Worm (Caenorhabditis elegans) whole organism, L3 larva: ENCODE results near the gene ethe-1.
A peak's percentile ranks its signal among the peaks of the same experiment; 100 is the strongest.

Experiments used
- R02D3.7 ChIP-seq: fragments of 150-350 bp; optimal IDR thresholded peaks from 2 replicates; lab custom pipeline; 2014; ENCODE audit warnings: missing biosample characterization, missing genetic modification characterization
- ZK546.5 ChIP-seq: sonication (generic microtip); optimal IDR thresholded peaks from 2 replicates; lab custom pipeline; 2017; ENCODE audit warnings: missing biosample characterization, missing genetic modification characterization
- ama-1 ChIP-seq: fragments of 150-350 bp; optimal IDR thresholded peaks from 2 replicates; lab custom pipeline; 2018
- ceh-28 ChIP-seq: fragments of 150-350 bp; optimal IDR thresholded peaks from 2 replicates; lab custom pipeline; 2014; ENCODE audit warnings: missing biosample characterization, missing genetic modification reagents, missing genetic modification characterization
- ceh-9 ChIP-seq: sonication (generic microtip); optimal IDR thresholded peaks from 2 replicates; lab custom pipeline; 2018; ENCODE audit warnings: missing biosample characterization, missing genetic modification characterization
- daf-12 ChIP-seq: fragments of 150-350 bp; optimal IDR thresholded peaks from 2 replicates; lab custom pipeline; 2014; ENCODE audit warnings: missing biosample characterization, missing genetic modification reagents, missing genetic modification characterization
- egl-27 ChIP-seq: sonication (generic microtip); optimal IDR thresholded peaks from 4 replicates; lab custom pipeline; 2017; ENCODE audit warnings: missing biosample characterization, missing genetic modification reagents, missing genetic modification characterization
- egl-5 ChIP-seq: fragments of 150-350 bp; optimal IDR thresholded peaks from 2 replicates; lab custom pipeline; 2017; ENCODE audit warnings: missing biosample characterization, missing genetic modification reagents, missing genetic modification characterization, inconsistent platforms
- elt-2 ChIP-seq: sonication (generic microtip); optimal IDR thresholded peaks from 2 replicates; lab custom pipeline; 2016; ENCODE audit warnings: missing genetic modification reagents, mild to moderate bottlenecking, missing genetic modification characterization, missing compliant biosample characterization
- elt-3 ChIP-seq, 3 experiments: fragments of 150-350 bp in 1 of 3; sonication (generic microtip) in 2 of 3; optimal IDR thresholded peaks; 2 replicates in 2 of 3; 4 replicates in 1 of 3; lab custom pipeline; 2014 to 2017; ENCODE audit warnings: missing biosample characterization in 3 of 3, missing genetic modification characterization in 3 of 3
- eor-1 ChIP-seq, 2 experiments: fragments of 150-350 bp; optimal IDR thresholded peaks; 2 replicates each; lab custom pipeline; 2014 to 2018; ENCODE audit warnings: missing biosample characterization in 2 of 2, missing genetic modification characterization in 2 of 2
- fkh-10 ChIP-seq: sonication (generic microtip); optimal IDR thresholded peaks from 2 replicates; lab custom pipeline; 2017; ENCODE audit warnings: missing biosample characterization, missing genetic modification reagents, missing genetic modification characterization
- hmg-11 ChIP-seq: sonication (generic microtip); optimal IDR thresholded peaks from 2 replicates; lab custom pipeline; 2016; ENCODE audit warnings: missing genetic modification characterization, missing compliant biosample characterization
- jun-1 ChIP-seq: fragments of 150-350 bp; optimal IDR thresholded peaks from 2 replicates; lab custom pipeline; 2014; ENCODE audit warnings: missing biosample characterization, missing genetic modification reagents, missing genetic modification characterization
- lin-15B ChIP-seq: fragments of 150-350 bp; optimal IDR thresholded peaks from 2 replicates; lab custom pipeline; 2014; ENCODE audit warnings: missing biosample characterization, missing genetic modification characterization
- lin-39 ChIP-seq: fragments of 150-350 bp; optimal IDR thresholded peaks from 2 replicates; lab custom pipeline; 2018; ENCODE audit warnings: missing biosample characterization, missing genetic modification reagents, missing genetic modification characterization
- lsy-12 ChIP-seq: sonication (generic microtip); optimal IDR thresholded peaks from 2 replicates; lab custom pipeline; 2016; ENCODE audit warnings: mild to moderate bottlenecking, missing genetic modification characterization, missing compliant biosample characterization
- nhr-11 ChIP-seq: fragments of 150-350 bp; optimal IDR thresholded peaks from 2 replicates; lab custom pipeline; 2014; ENCODE audit warnings: missing biosample characterization, missing genetic modification characterization
- nhr-12 ChIP-seq: fragments of 150-350 bp; optimal IDR thresholded peaks from 2 replicates; lab custom pipeline; 2014; ENCODE audit warnings: missing biosample characterization, missing genetic modification characterization
- nhr-23 ChIP-seq: fragments of 150-350 bp; optimal IDR thresholded peaks from 2 replicates; lab custom pipeline; 2014; ENCODE audit warnings: missing biosample characterization, missing genetic modification reagents, missing genetic modification characterization
- nhr-237 ChIP-seq: fragments of 150-350 bp; optimal IDR thresholded peaks from 2 replicates; lab custom pipeline; 2014; ENCODE audit warnings: missing biosample characterization, missing genetic modification characterization
- nhr-25 ChIP-seq: sonication (generic microtip); optimal IDR thresholded peaks from 2 replicates; lab custom pipeline; 2017; ENCODE audit warnings: missing biosample characterization, missing genetic modification characterization
- nhr-28 ChIP-seq: fragments of 150-350 bp; optimal IDR thresholded peaks from 2 replicates; lab custom pipeline; 2014; ENCODE audit warnings: missing biosample characterization, missing genetic modification characterization
- nhr-43 ChIP-seq: sonication (generic microtip); optimal IDR thresholded peaks from 2 replicates; lab custom pipeline; 2016; ENCODE audit warnings: mild to moderate bottlenecking, missing genetic modification characterization, missing compliant biosample characterization; ENCODE audit not compliant: poor library complexity, severe bottlenecking
- nhr-67 ChIP-seq: fragments of 150-350 bp; optimal IDR thresholded peaks from 2 replicates; lab custom pipeline; 2014; ENCODE audit warnings: missing biosample characterization, missing genetic modification characterization
- nhr-76 ChIP-seq: fragments of 150-350 bp; sonication (generic microtip); optimal IDR thresholded peaks from 5 replicates; lab custom pipeline; 2014; ENCODE audit warnings: missing biosample characterization, missing genetic modification characterization
- nhr-77 ChIP-seq: fragments of 150-350 bp; optimal IDR thresholded peaks from 2 replicates; lab custom pipeline; 2014; ENCODE audit warnings: missing biosample characterization, missing genetic modification characterization
- pha-4 ChIP-seq: fragments of 150-350 bp; optimal IDR thresholded peaks from 2 replicates; lab custom pipeline; 2014; ENCODE audit warnings: missing biosample characterization, missing genetic modification reagents, missing genetic modification characterization
- pqm-1 ChIP-seq: fragments of 150-350 bp; optimal IDR thresholded peaks from 2 replicates; lab custom pipeline; 2017; ENCODE audit warnings: missing biosample characterization, missing genetic modification characterization, inconsistent platforms
- sea-2 ChIP-seq: fragments of 150-350 bp; sonication (generic microtip); optimal IDR thresholded peaks from 4 replicates; lab custom pipeline; 2014; ENCODE audit warnings: missing biosample characterization, missing genetic modification reagents, missing genetic modification characterization
- skn-1 ChIP-seq: fragments of 150-350 bp; optimal IDR thresholded peaks from 2 replicates; lab custom pipeline; 2014; ENCODE audit warnings: missing biosample characterization, missing genetic modification characterization
- snpc-4 ChIP-seq: fragments of 150-350 bp; optimal IDR thresholded peaks from 2 replicates; lab custom pipeline; 2014; ENCODE audit warnings: missing biosample characterization, missing genetic modification characterization
- tbx-2 ChIP-seq: sonication (generic microtip); optimal IDR thresholded peaks from 2 replicates; lab custom pipeline; 2016; ENCODE audit warnings: mild to moderate bottlenecking, missing genetic modification characterization, missing compliant biosample characterization
- unc-39 ChIP-seq: sonication (generic microtip); optimal IDR thresholded peaks from 4 replicates; lab custom pipeline; 2017; ENCODE audit warnings: missing biosample characterization, missing genetic modification characterization
- unc-62 ChIP-seq: fragments of 150-350 bp; sonication (generic microtip); optimal IDR thresholded peaks from 4 replicates; lab custom pipeline; 2014; ENCODE audit warnings: missing biosample characterization, missing genetic modification reagents, missing genetic modification characterization
- zag-1 ChIP-seq: fragments of 150-350 bp; optimal IDR thresholded peaks from 2 replicates; lab custom pipeline; 2014; ENCODE audit warnings: missing biosample characterization, missing genetic modification characterization
- ztf-11 ChIP-seq: fragments of 150-350 bp; optimal IDR thresholded peaks from 2 replicates; lab custom pipeline; 2014; ENCODE audit warnings: missing biosample characterization, missing genetic modification characterization
- ztf-4 ChIP-seq: fragments of 150-350 bp; optimal IDR thresholded peaks from 2 replicates; lab custom pipeline; 2014; ENCODE audit warnings: missing biosample characterization, missing genetic modification characterization

ethe-1 gene

ce11 chrIV:9485040-9485439 lies 23.5 kb downstream of the ethe-1 start, which contains the start of gene gadr-2:
gadr-2 (minus strand) TSS chrIV:9485140.
- TF ChIP-seq sea-2 (GFP tag; lab: Kevin White, UChicago) (no peak), ceh-9 (tag; lab: Kevin White, UChicago) (no peak)

- TF ChIP-seq sea-2 (GFP tag; lab: Kevin White, UChicago) (no peak), lin-15B (no peak), ztf-4 (tag; lab: Kevin White, UChicago) (no peak), nhr-43 (tag; lab: Kevin White, UChicago) (no peak), tbx-2 (no peak), nhr-28 (no peak), ama-1 (lab: Kevin White, UChicago) (no peak), eor-1 (tag; optimal IDR thresholded peaks at IDR 0.05; lab: Kevin White, UChicago) (no peak), unc-62 (GFP tag; lab: Kevin White, UChicago) (no peak), nhr-76 (tag; lab: Kevin White, UChicago) (no peak), pha-4 (no peak), elt-2 (tag; lab: Kevin White, UChicago) (no peak), lin-39 (no peak)
These were observed 27.6 kb downstream of the ethe-1 start, which contains the start of gene cng-3 for ce11 chrIV:9480936-9481335. cng-3 (minus strand) TSS chrIV:9481037.

- TF ChIP-seq elt-3 (tag; optimal IDR thresholded peaks at IDR 0.05; lab: Kevin White, UChicago) (peak in 1 of 3 experiments; percentile 68), nhr-43 (tag; lab: Kevin White, UChicago) (peak; percentile 89), eor-1 (tag; optimal IDR thresholded peaks at IDR 0.05; lab: Kevin White, UChicago) (no peak), egl-5 (tag; lab: Kevin White, UChicago) (no peak), lsy-12 (tag; lab: Kevin White, UChicago) (peak; percentile 59), pqm-1 (tag; lab: Kevin White, UChicago) (peak; percentile 46), nhr-25 (tag; lab: Kevin White, UChicago) (peak; percentile 33), egl-27 (tag; lab: Kevin White, UChicago) (no peak), daf-12 (no peak), R02D3.7 (tag; lab: Kevin White, UChicago) (peak; percentile 4), lin-39 (peak; percentile 65), jun-1 (tag; lab: Kevin White, UChicago) (peak; percentile 12), elt-2 (tag; lab: Kevin White, UChicago) (peak; percentile 46)
These were observed 31.2 kb downstream of the ethe-1 start, which contains the start of gene wrt-3 for ce11 chrIV:9477135-9477928. wrt-3 (minus strand) TSS chrIV:9477456.

ce11 chrIV:9469293-9469692 lies 39.3 kb downstream of the ethe-1 start:
- TF ChIP-seq elt-3 (tag; optimal IDR thresholded peaks at IDR 0.05; lab: Kevin White, UChicago) (no peak), pqm-1 (tag; lab: Kevin White, UChicago) (no peak), ztf-4 (tag; lab: Kevin White, UChicago) (no peak), unc-39 (tag; lab: Kevin White, UChicago) (no peak), nhr-67 (tag; lab: Kevin White, UChicago) (no peak), fkh-10 (GFP tag; lab: Kevin White, UChicago) (no peak), nhr-237 (tag; lab: Kevin White, UChicago) (no peak), nhr-76 (tag; lab: Kevin White, UChicago) (no peak), zag-1 (tag; lab: Kevin White, UChicago) (no peak), nhr-77 (no peak), skn-1 (no peak), ztf-11 (tag; lab: Kevin White, UChicago) (no peak), unc-62 (GFP tag; lab: Kevin White, UChicago) (no peak)

- TF ChIP-seq nhr-76 (tag; lab: Kevin White, UChicago) (no peak), nhr-28 (no peak), snpc-4 (tag; lab: Kevin White, UChicago) (no peak), nhr-43 (tag; lab: Kevin White, UChicago) (no peak), nhr-25 (tag; lab: Kevin White, UChicago) (no peak), daf-12 (no peak), ama-1 (lab: Kevin White, UChicago) (no peak), nhr-12 (tag; lab: Kevin White, UChicago) (no peak), nhr-11 (no peak), ZK546.5 (tag; lab: Kevin White, UChicago) (no peak), hmg-11 (tag; lab: Kevin White, UChicago) (no peak), nhr-23 (tag; lab: Kevin White, UChicago) (no peak), sea-2 (GFP tag; lab: Kevin White, UChicago) (no peak), ztf-4 (tag; lab: Kevin White, UChicago) (no peak), egl-27 (tag; lab: Kevin White, UChicago) (no peak), ceh-28 (tag; lab: Kevin White, UChicago) (no peak), lin-15B (no peak), R02D3.7 (tag; lab: Kevin White, UChicago) (no peak), elt-3 (tag; optimal IDR thresholded peaks at IDR 0.05; lab: Kevin White, UChicago) (no peak)
- TF ChIP-seq, all 47 proteins: peak for 0
These were observed 41.1 kb downstream of the ethe-1 start, which contains the start of gene F38E11.6 for ce11 chrIV:9467418-9467817. F38E11.6 (minus strand) TSS chrIV:9467518.
